Worm (Caenorhabditis elegans) whole organism, mixed stage, embryonic: ENCODE results near the gene btb-4.
"Not testable (repeated sequence)": the region's sequence is repeated elsewhere in the genome, so short reads cannot be mapped to it uniquely, and the experiment has no call there.

Experiments
- M03D4.4 ChIP-seq: sonication (generic microtip); optimal IDR thresholded peaks from 2 replicates; lab custom pipeline; 2017; ENCODE audit warnings: mild to moderate bottlenecking, missing genetic modification characterization, missing compliant biosample characterization
- bed-3 ChIP-seq: fragments of 200-800 bp; sonication (Bioruptor generic); optimal IDR thresholded peaks from 3 replicates; lab custom pipeline; 2018; ENCODE audit warnings: mild to moderate bottlenecking, missing genetic modification characterization, moderate library complexity, missing compliant biosample characterization
- blmp-1 ChIP-seq: fragments of 150-350 bp; optimal IDR thresholded peaks from 2 replicates; lab custom pipeline; 2014; ENCODE audit warnings: missing biosample characterization, missing genetic modification characterization
- ceh-39 ChIP-seq: fragments of 150-350 bp; optimal IDR thresholded peaks from 2 replicates; lab custom pipeline; 2014; ENCODE audit warnings: missing biosample characterization, missing genetic modification characterization
- ceh-43 ChIP-seq: fragments of 200-800 bp; sonication (Bioruptor generic); optimal IDR thresholded peaks from 2 replicates; lab custom pipeline; 2018; ENCODE audit warnings: mild to moderate bottlenecking, missing genetic modification characterization, moderate library complexity, missing compliant biosample characterization
- ceh-83 ChIP-seq: fragments of 200-800 bp; sonication (Bioruptor generic); optimal IDR thresholded peaks from 2 replicates; lab custom pipeline; 2018; ENCODE audit warnings: mild to moderate bottlenecking, missing genetic modification characterization, missing compliant biosample characterization
- ces-1 ChIP-seq: fragments of 150-350 bp; optimal IDR thresholded peaks from 2 replicates; lab custom pipeline; 2014; ENCODE audit warnings: missing biosample characterization, missing genetic modification reagents, missing genetic modification characterization
- cnd-1 ChIP-seq: fragments of 200-800 bp; sonication (Bioruptor generic); optimal IDR thresholded peaks from 2 replicates; lab custom pipeline; 2018; ENCODE audit warnings: mild to moderate bottlenecking, missing genetic modification characterization, missing compliant biosample characterization
- drap-1 ChIP-seq: fragments of 200-800 bp; sonication (Bioruptor generic); optimal IDR thresholded peaks from 3 replicates; lab custom pipeline; 2018; ENCODE audit warnings: mild to moderate bottlenecking, missing genetic modification characterization, missing compliant biosample characterization
- elt-1 ChIP-seq: sonication (generic microtip); optimal IDR thresholded peaks from 2 replicates; lab custom pipeline; 2017; ENCODE audit warnings: missing genetic modification characterization, mild to moderate bottlenecking, missing compliant biosample characterization, antibody characterized with exemption, moderate library complexity, borderline replicate concordance; ENCODE audit not compliant: insufficient read depth
- flh-1 ChIP-seq: fragments of 200-800 bp; sonication (Bioruptor generic); optimal IDR thresholded peaks from 2 replicates; lab custom pipeline; 2018; ENCODE audit warnings: mild to moderate bottlenecking, missing genetic modification characterization, moderate library complexity, missing compliant biosample characterization
- ham-2 ChIP-seq: fragments of 200-800 bp; sonication (Bioruptor generic); optimal IDR thresholded peaks from 2 replicates; lab custom pipeline; 2018; ENCODE audit warnings: mild to moderate bottlenecking, missing genetic modification characterization, missing compliant biosample characterization
- hlh-1 ChIP-seq: fragments of 150-350 bp; optimal IDR thresholded peaks from 2 replicates; lab custom pipeline; 2014; ENCODE audit warnings: missing biosample characterization, missing genetic modification reagents, missing genetic modification characterization
- lin-13 ChIP-seq: fragments of 150-350 bp; optimal IDR thresholded peaks from 2 replicates; lab custom pipeline; 2014; ENCODE audit warnings: missing biosample characterization, missing genetic modification characterization
- lsy-2 ChIP-seq: fragments of 150-350 bp; optimal IDR thresholded peaks from 2 replicates; lab custom pipeline; 2014; ENCODE audit warnings: missing biosample characterization, missing genetic modification characterization
- mab-5 ChIP-seq: fragments of 150-350 bp; optimal IDR thresholded peaks from 2 replicates; lab custom pipeline; 2014; ENCODE audit warnings: missing biosample characterization, missing genetic modification characterization
- mep-1 ChIP-seq: fragments of 150-350 bp; optimal IDR thresholded peaks from 2 replicates; lab custom pipeline; 2017; ENCODE audit warnings: missing biosample characterization, missing genetic modification reagents, missing genetic modification characterization, inconsistent platforms
- mls-2 ChIP-seq: sonication (generic microtip); optimal IDR thresholded peaks from 2 replicates; lab custom pipeline; 2016; ENCODE audit warnings: mild to moderate bottlenecking, missing genetic modification characterization, moderate library complexity, missing compliant biosample characterization
- nhr-12 ChIP-seq: fragments of 150-350 bp; optimal IDR thresholded peaks from 2 replicates; lab custom pipeline; 2014; ENCODE audit warnings: missing biosample characterization, missing genetic modification characterization
- nhr-2 ChIP-seq: fragments of 150-350 bp; optimal IDR thresholded peaks from 2 replicates; lab custom pipeline; 2014; ENCODE audit warnings: missing biosample characterization, missing genetic modification characterization
- nhr-237 ChIP-seq: fragments of 150-350 bp; optimal IDR thresholded peaks from 2 replicates; lab custom pipeline; 2014; ENCODE audit warnings: missing biosample characterization, missing genetic modification characterization
- nhr-28 ChIP-seq: fragments of 150-350 bp; optimal IDR thresholded peaks from 2 replicates; lab custom pipeline; 2014; ENCODE audit warnings: missing biosample characterization, missing genetic modification characterization
- pha-4 ChIP-seq: fragments of 150-350 bp; optimal IDR thresholded peaks from 2 replicates; lab custom pipeline; 2018; ENCODE audit warnings: missing biosample characterization, missing genetic modification reagents, missing genetic modification characterization
- snpc-4 ChIP-seq: fragments of 150-350 bp; optimal IDR thresholded peaks from 2 replicates; lab custom pipeline; 2014; ENCODE audit warnings: missing biosample characterization, missing genetic modification characterization
- sptf-1 ChIP-seq: sonication (generic microtip); optimal IDR thresholded peaks from 2 replicates; lab custom pipeline; 2017; ENCODE audit warnings: mild to moderate bottlenecking, missing genetic modification characterization, moderate library complexity, missing compliant biosample characterization
- tbx-8 ChIP-seq: fragments of 200-800 bp; sonication (Bioruptor generic); optimal IDR thresholded peaks from 2 replicates; lab custom pipeline; 2018; ENCODE audit warnings: mild to moderate bottlenecking, missing genetic modification characterization, moderate library complexity, missing compliant biosample characterization
- unc-120 ChIP-seq: sonication (generic microtip); optimal IDR thresholded peaks from 2 replicates; lab custom pipeline; 2017; ENCODE audit warnings: missing genetic modification characterization, missing compliant biosample characterization; ENCODE audit not compliant: poor library complexity, severe bottlenecking
- unc-39 ChIP-seq: fragments of 150-350 bp; optimal IDR thresholded peaks from 2 replicates; lab custom pipeline; 2014; ENCODE audit warnings: missing biosample characterization, missing genetic modification characterization

Gene btb-4

DNA sequence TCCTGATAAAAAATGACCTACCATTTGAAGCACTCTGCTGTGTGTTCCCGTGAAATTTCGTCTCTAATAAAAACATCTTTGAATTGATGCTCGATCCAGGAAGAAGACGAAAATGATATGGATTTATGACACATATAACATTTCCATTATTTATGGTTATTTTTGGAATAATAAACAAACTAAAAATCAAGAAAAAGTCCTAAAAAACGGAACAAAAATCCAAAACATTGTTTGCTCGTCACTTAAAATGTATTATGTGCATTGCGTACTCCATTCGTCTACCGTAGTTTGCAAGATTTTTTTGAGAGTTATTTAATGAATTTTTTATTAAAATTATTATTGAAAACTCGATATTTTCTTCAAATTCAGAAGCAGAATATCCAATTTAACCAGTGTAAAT, 10.3 kb downstream of the btb-4 start, which contains the start of gene bath-20:
bath-20 (minus strand) TSS at position 101 of the 400 bp plus-strand sequence.
- no peak for TF ChIP-seq ham-2 (GFP tag; lab: Kevin White, UChicago)
- no peak for TF ChIP-seq nhr-237 (tag; lab: Kevin White, UChicago)
- TF ChIP-seq hlh-1 (tag; lab: Kevin White, UChicago), result no peak
- TF ChIP-seq pha-4 (tag; lab: Kevin White, UChicago), result no peak
- TF ChIP-seq cnd-1, result no peak
- no peak for TF ChIP-seq ceh-39
- no peak for TF ChIP-seq nhr-12
- no peak for TF ChIP-seq tbx-8 (GFP tag; lab: Kevin White, UChicago)
- no peak for TF ChIP-seq unc-39 (tag; lab: Kevin White, UChicago)
- TF ChIP-seq mep-1 (tag; lab: Kevin White, UChicago), result no peak
- no peak for TF ChIP-seq nhr-2 (tag; lab: Kevin White, UChicago)
- TF ChIP-seq lin-13 (tag; lab: Kevin White, UChicago), result no peak
- TF ChIP-seq sptf-1 (tag; lab: Kevin White, UChicago), result no peak
- no peak for TF ChIP-seq drap-1 (GFP tag; lab: Kevin White, UChicago)
- no peak for TF ChIP-seq nhr-28
- no peak for TF ChIP-seq ceh-83 (GFP tag; lab: Kevin White, UChicago)

ce11 chrII:2045505-2045904, 13.4 kb downstream of the btb-4 start, which contains the start of gene bath-24:
bath-24 (minus strand) TSS chrII:2045605.
- no peak for TF ChIP-seq snpc-4
- no peak for TF ChIP-seq nhr-2 (tag; lab: Kevin White, UChicago)
- no peak for TF ChIP-seq nhr-12
- TF ChIP-seq tbx-8 (GFP tag; lab: Kevin White, UChicago), result no peak

DNA sequence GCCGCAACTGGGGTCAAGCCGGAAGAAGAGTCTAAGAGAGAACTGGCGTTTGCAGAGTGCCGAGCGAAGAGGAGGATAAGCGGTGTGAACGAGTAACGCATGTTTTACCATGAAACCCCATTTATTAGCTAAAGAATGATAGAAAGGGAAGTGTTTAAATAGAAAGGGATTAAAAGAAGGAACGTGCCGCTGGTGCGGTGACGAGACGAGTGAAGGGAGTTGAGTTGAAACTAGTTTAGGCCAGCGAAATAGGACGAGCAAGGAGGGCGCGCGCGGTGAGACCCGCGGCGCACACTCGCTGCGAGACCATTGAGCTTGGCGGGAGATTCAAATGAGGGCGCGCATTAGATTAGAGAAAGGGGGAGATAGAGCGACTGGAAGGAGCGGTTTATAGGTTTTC, 14.4 kb downstream of the btb-4 start, which contains the start of gene math-1:
math-1 (minus strand) TSS at position 101 of the 400 bp plus-strand sequence.
- not testable (repeated sequence) for TF ChIP-seq ceh-43; drap-1 (GFP tag; lab: Kevin White, UChicago); flh-1

ce11 chrII:2051372-2051771, 19.3 kb downstream of the btb-4 start, which contains the start of gene fbxb-35:
fbxb-35 (plus strand) TSS chrII:2051672.
- peak; percentile 51 for TF ChIP-seq cnd-1
- no peak for TF ChIP-seq elt-1 (tag; lab: Kevin White, UChicago)
- TF ChIP-seq, all 35 proteins: peak for 1

DNA sequence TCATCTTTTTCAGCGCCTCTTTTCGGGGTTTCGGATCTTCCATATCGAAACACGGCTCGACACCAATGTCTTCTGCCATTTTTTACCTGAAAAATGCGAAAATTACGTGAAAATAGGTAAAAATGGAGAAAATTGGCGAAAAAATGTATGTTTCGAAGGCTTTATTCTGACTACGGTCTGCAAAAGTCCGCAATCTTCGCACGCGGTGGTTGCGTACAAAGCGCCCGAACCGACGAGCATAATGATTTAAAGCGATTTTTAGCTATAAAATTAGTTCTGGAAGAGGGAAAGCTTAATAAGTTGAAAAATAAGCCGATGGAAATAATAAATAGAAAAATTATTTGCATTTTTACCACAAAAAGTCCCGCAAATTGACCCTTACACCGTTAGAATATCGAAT, 26.9 kb downstream of the btb-4 start, which contains the start of gene F07E5.5:
F07E5.5 (minus strand) TSS at position 86 of the 400 bp plus-strand sequence.
- peak; percentile 37 for TF ChIP-seq mep-1 (tag; lab: Kevin White, UChicago)
- peak; percentile 62 for TF ChIP-seq lin-13 (tag; lab: Kevin White, UChicago)
- TF ChIP-seq flh-1, result no peak
- TF ChIP-seq nhr-28, result no peak
- no peak for TF ChIP-seq mab-5 (tag; lab: Kevin White, UChicago)
- peak; percentile 41 for TF ChIP-seq ces-1 (GFP tag; lab: Kevin White, UChicago)
- TF ChIP-seq lsy-2 (tag; lab: Kevin White, UChicago), result peak; percentile 94
- TF ChIP-seq, all 35 proteins: peak for 4

ce11 chrII:2063989-2064388, 31.9 kb downstream of the btb-4 start, which contains the start of gene F07E5.13:
F07E5.13 (minus strand) TSS chrII:2064089.
- no peak for TF ChIP-seq ces-1 (GFP tag; lab: Kevin White, UChicago)
- no peak for TF ChIP-seq lsy-2 (tag; lab: Kevin White, UChicago)
- TF ChIP-seq unc-120, result no peak
- no peak for TF ChIP-seq hlh-1 (tag; lab: Kevin White, UChicago)
- TF ChIP-seq, all 35 proteins: peak for 0

DNA sequence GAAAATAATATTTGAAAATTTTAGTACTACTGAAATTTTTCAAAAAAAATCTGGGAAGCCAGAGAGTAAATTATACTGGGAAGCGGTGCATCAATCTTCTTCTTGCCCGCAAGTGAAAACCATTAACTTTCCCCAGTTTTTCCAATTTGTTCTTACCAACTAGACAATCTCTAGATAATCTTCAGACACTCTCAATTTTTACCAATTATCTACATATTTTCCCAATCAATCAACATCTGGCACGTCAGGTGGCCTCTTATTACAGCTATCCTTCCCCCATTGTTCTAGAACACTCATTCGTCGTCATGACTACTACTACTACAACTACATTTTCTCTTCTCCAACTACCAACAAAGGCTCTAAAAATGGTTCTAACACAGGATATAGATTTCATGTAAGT, 32.4 kb downstream of the btb-4 start, which contains the start of gene fbxb-6:
fbxb-6 (plus strand) TSS at position 301 of the 400 bp plus-strand sequence.
- TF ChIP-seq lsy-2 (tag; lab: Kevin White, UChicago) (no peak), ham-2 (GFP tag; lab: Kevin White, UChicago) (no peak), snpc-4 (no peak), ceh-39 (no peak), mls-2 (no peak), drap-1 (GFP tag; lab: Kevin White, UChicago) (no peak), bed-3 (GFP tag; lab: Kevin White, UChicago) (no peak), blmp-1 (tag; lab: Kevin White, UChicago) (no peak), lin-13 (tag; lab: Kevin White, UChicago) (no peak), M03D4.4 (no peak), tbx-8 (GFP tag; lab: Kevin White, UChicago) (no peak), ceh-43 (no peak), unc-120 (no peak), flh-1 (no peak), ces-1 (GFP tag; lab: Kevin White, UChicago) (no peak)
